Worm (Caenorhabditis elegans): ENCODE results near the gene myrf-2.

- no peak for TF ChIP-seq unc-62 (GFP tag; optimal IDR thresholded peaks at IDR 0.05)
- TF ChIP-seq fkh-10 (GFP tag; optimal IDR thresholded peaks at IDR 0.05) = no peak
- TF ChIP-seq nhr-28 (tag; optimal IDR thresholded peaks at IDR 0.05) = no peak
- no peak for TF ChIP-seq ztf-4 (tag; optimal IDR thresholded peaks at IDR 0.05)
- TF ChIP-seq ztf-11 (tag; optimal IDR thresholded peaks at IDR 0.05) = no peak
- no peak for TF ChIP-seq ama-1 (optimal IDR thresholded peaks at IDR 0.05)
- no peak for TF ChIP-seq nhr-12 (tag; optimal IDR thresholded peaks at IDR 0.05)
- no peak for TF ChIP-seq nhr-237 (tag; optimal IDR thresholded peaks at IDR 0.05)
- TF ChIP-seq nhr-76 (tag; optimal IDR thresholded peaks at IDR 0.05) = no peak
- no peak for TF ChIP-seq elt-1 (tag; optimal IDR thresholded peaks at IDR 0.05)
- TF ChIP-seq ceh-16 (tag; optimal IDR thresholded peaks at IDR 0.05) = no peak
- TF ChIP-seq nhr-11 (tag; optimal IDR thresholded peaks at IDR 0.05) = no peak
These were observed 11.6 kb downstream of the myrf-2 start for ce11 chrX:10182613-10183012.

All from whole organism, L3 larva.